Fruit fly (Drosophila melanogaster) whole organism, prepupa: Measurements from ENCODE around the gene CG32066.

Source experiments
- CG10669 ChIP-seq: fragments of 200-800 bp; sonication (Bioruptor generic); optimal IDR thresholded peaks from 3 replicates; lab custom pipeline; 2018; ENCODE audit warnings: missing biosample characterization, mild to moderate bottlenecking, missing genetic modification characterization, moderate library complexity
- CG11294 ChIP-seq: fragments of 200-800 bp; sonication (Bioruptor generic); IDR thresholded peaks from 2 replicates; pipeline ENCODE4 v1.3.6; 2022; ENCODE audit warnings: missing biosample characterization, missing genetic modification characterization
- CG15336 ChIP-seq: fragments of 200-800 bp; sonication (Bioruptor generic); IDR thresholded peaks from 2 replicates; pipeline ENCODE4 v1.3.6; 2022; ENCODE audit warnings: missing biosample characterization, missing genetic modification characterization
- CG32006 ChIP-seq: fragments of 200-800 bp; sonication (Bioruptor generic); optimal IDR thresholded peaks from 3 replicates; lab custom pipeline; 2017; ENCODE audit warnings: missing biosample characterization, mild to moderate bottlenecking, missing genetic modification characterization
- CG3919 ChIP-seq: fragments of 200-800 bp; sonication (Bioruptor generic); optimal IDR thresholded peaks from 3 replicates; lab custom pipeline; 2016; ENCODE audit warnings: missing biosample characterization, missing genetic modification characterization
- CG4318 ChIP-seq: fragments of 200-800 bp; sonication (Bioruptor generic); optimal IDR thresholded peaks from 3 replicates; lab custom pipeline; 2017; ENCODE audit warnings: missing biosample characterization, mild to moderate bottlenecking, missing genetic modification characterization
- CG6276 ChIP-seq: fragments of 200-800 bp; sonication (Bioruptor generic); optimal IDR thresholded peaks from 2 replicates; lab custom pipeline; 2017; ENCODE audit warnings: missing biosample characterization, mild to moderate bottlenecking, missing genetic modification characterization
- CG6808 ChIP-seq: fragments of 200-800 bp; sonication (Bioruptor generic); optimal IDR thresholded peaks from 3 replicates; lab custom pipeline; 2017; ENCODE audit warnings: missing biosample characterization, missing genetic modification characterization, mild to moderate bottlenecking, moderate library complexity, missing genetic modification reagents
- CG6854 ChIP-seq: fragments of 200-800 bp; sonication (Bioruptor generic); optimal IDR thresholded peaks from 2 replicates; lab custom pipeline; 2017; ENCODE audit warnings: missing biosample characterization, mild to moderate bottlenecking, missing genetic modification characterization
- CG7368 ChIP-seq: fragments of 200-800 bp; sonication (Bioruptor generic); optimal IDR thresholded peaks from 3 replicates; lab custom pipeline; 2016; ENCODE audit warnings: missing biosample characterization, missing genetic modification characterization
- CG8119 ChIP-seq: fragments of 200-800 bp; sonication (Bioruptor generic); IDR thresholded peaks from 3 replicates; pipeline ENCODE4 v1.3.6; 2022; ENCODE audit warnings: missing biosample characterization, missing genetic modification characterization
- CG8319 ChIP-seq: fragments of 200-800 bp; sonication (Bioruptor generic); optimal IDR thresholded peaks from 3 replicates; lab custom pipeline; 2016; ENCODE audit warnings: missing biosample characterization, missing genetic modification characterization
- CG8632 ChIP-seq: fragments of 200-800 bp; sonication (Bioruptor generic); optimal IDR thresholded peaks from 3 replicates; lab custom pipeline; 2016; ENCODE audit warnings: missing biosample characterization, missing genetic modification characterization
- Eip75B ChIP-seq: fragments of 200-800 bp; sonication (Bioruptor generic); optimal IDR thresholded peaks from 3 replicates; lab custom pipeline; 2016; ENCODE audit warnings: missing biosample characterization, missing genetic modification characterization
- Eip78C ChIP-seq: fragments of 200-800 bp; sonication (Bioruptor generic); peaks from one replicate; lab custom pipeline; 2016; ENCODE audit warnings: missing biosample characterization, missing genetic modification characterization
- Gug ChIP-seq: fragments of 200-800 bp; sonication (Bioruptor generic); IDR thresholded peaks from 2 replicates; pipeline ENCODE4 v1.3.6; 2022; ENCODE audit warnings: missing biosample characterization, missing genetic modification characterization
- Hr38 ChIP-seq: sonication (Bioruptor generic); optimal IDR thresholded peaks from 2 replicates; lab custom pipeline; 2016; ENCODE audit warnings: missing biosample characterization, missing genetic modification characterization
- Hr39 ChIP-seq: fragments of 200-800 bp; sonication (Bioruptor generic); optimal IDR thresholded peaks from 2 replicates; lab custom pipeline; 2016; ENCODE audit warnings: missing biosample characterization, missing genetic modification characterization
- Hr4 ChIP-seq: fragments of 200-800 bp; sonication (Bioruptor generic); optimal IDR thresholded peaks from 3 replicates; lab custom pipeline; 2016; ENCODE audit warnings: missing biosample characterization, missing genetic modification characterization
- OdsH ChIP-seq: fragments of 200-800 bp; sonication (Bioruptor generic); optimal IDR thresholded peaks from 3 replicates; lab custom pipeline; 2016; ENCODE audit warnings: missing biosample characterization, missing genetic modification characterization
- Smox ChIP-seq: fragments of 200-800 bp; sonication (Bioruptor generic); optimal IDR thresholded peaks from 3 replicates; lab custom pipeline; 2016; ENCODE audit warnings: missing biosample characterization, missing genetic modification characterization
- Sox102F ChIP-seq: fragments of 200-800 bp; sonication (Bioruptor generic); optimal IDR thresholded peaks from 2 replicates; lab custom pipeline; 2016; ENCODE audit warnings: missing biosample characterization, mild to moderate bottlenecking, missing genetic modification characterization
- Sox14 ChIP-seq: fragments of 200-800 bp; sonication (Bioruptor generic); optimal IDR thresholded peaks from 3 replicates; lab custom pipeline; 2016; ENCODE audit warnings: missing biosample characterization, missing genetic modification characterization
- Sox15 ChIP-seq: fragments of 200-800 bp; sonication (Bioruptor generic); optimal IDR thresholded peaks from 3 replicates; lab custom pipeline; 2016; ENCODE audit warnings: missing biosample characterization, missing genetic modification characterization
- achi ChIP-seq: fragments of 200-800 bp; sonication (Bioruptor generic); optimal IDR thresholded peaks from 3 replicates; lab custom pipeline; 2016; ENCODE audit warnings: missing biosample characterization, missing genetic modification characterization
- acj6 ChIP-seq: fragments of 200-800 bp; sonication (Bioruptor generic); optimal IDR thresholded peaks from 3 replicates; lab custom pipeline; 2016; ENCODE audit warnings: missing biosample characterization, missing genetic modification characterization
- dac ChIP-seq: fragments of 200-800 bp; sonication (Bioruptor generic); optimal IDR thresholded peaks from 2 replicates; lab custom pipeline; 2017; ENCODE audit warnings: missing biosample characterization, mild to moderate bottlenecking, missing genetic modification characterization
- dsx ChIP-seq: fragments of 200-800 bp; optimal IDR thresholded peaks from 3 replicates; lab custom pipeline; 2019; ENCODE audit warnings: missing biosample characterization, mild to moderate bottlenecking, missing genetic modification characterization, moderate library complexity; ENCODE audit not compliant: poor library complexity, severe bottlenecking
- eg ChIP-seq: fragments of 200-800 bp; sonication (Bioruptor generic); IDR thresholded peaks from 3 replicates; pipeline ENCODE4 v1.3.6; 2022; ENCODE audit warnings: missing biosample characterization, missing genetic modification characterization
- fd59A ChIP-seq: fragments of 200-800 bp; sonication (Bioruptor generic); optimal IDR thresholded peaks from 2 replicates; lab custom pipeline; 2017; ENCODE audit warnings: missing biosample characterization, mild to moderate bottlenecking, missing genetic modification characterization, missing genetic modification reagents
- fkh ChIP-seq: fragments of 200-800 bp; sonication (Bioruptor generic); optimal IDR thresholded peaks from 3 replicates; lab custom pipeline; 2017; ENCODE audit warnings: missing biosample characterization, mild to moderate bottlenecking, missing genetic modification characterization, moderate library complexity
- lz ChIP-seq: fragments of 200-800 bp; sonication (Bioruptor generic); optimal IDR thresholded peaks from 3 replicates; lab custom pipeline; 2016; ENCODE audit warnings: missing biosample characterization, missing genetic modification characterization
- net ChIP-seq: fragments of 200-800 bp; sonication (Bioruptor generic); optimal IDR thresholded peaks from 3 replicates; lab custom pipeline; 2016; ENCODE audit warnings: missing biosample characterization, missing genetic modification characterization
- pdm3 ChIP-seq: fragments of 200-800 bp; sonication (Bioruptor generic); optimal IDR thresholded peaks from 3 replicates; lab custom pipeline; 2016; ENCODE audit warnings: missing biosample characterization, missing genetic modification characterization
- salr ChIP-seq, 2 experiments: fragments of 200-800 bp; sonication (Bioruptor generic); optimal IDR thresholded peaks; 3 replicates each; lab custom pipeline; 2016 to 2018; ENCODE audit warnings: missing biosample characterization in 2 of 2, missing genetic modification characterization in 2 of 2, mild to moderate bottlenecking in 1 of 2
- spab ChIP-seq: fragments of 200-800 bp; sonication (Bioruptor generic); optimal IDR thresholded peaks from 2 replicates; lab custom pipeline; 2017; ENCODE audit warnings: missing biosample characterization, mild to moderate bottlenecking, missing genetic modification characterization, missing genetic modification reagents
- svp ChIP-seq: fragments of 200-800 bp; sonication (Bioruptor generic); peaks from one replicate; lab custom pipeline; 2016; ENCODE audit warnings: missing biosample characterization, missing genetic modification characterization
- topi ChIP-seq: fragments of 200-800 bp; sonication (Bioruptor generic); optimal IDR thresholded peaks from 3 replicates; lab custom pipeline; 2016; ENCODE audit warnings: missing biosample characterization, missing genetic modification characterization
- vri ChIP-seq: fragments of 200-800 bp; sonication (Bioruptor generic); optimal IDR thresholded peaks from 3 replicates; lab custom pipeline; 2016; ENCODE audit warnings: missing biosample characterization, mild to moderate bottlenecking, missing genetic modification characterization

CG32066 gene

dm6 chr3L:10672540-10672939 lies 11.7 kb upstream of the CG32066 start:
- TF ChIP-seq eg (GFP tag; lab: Robert Waterston, UW), result 0 out of 3 replicates have a peak, but pooled peaks have one; percentile 15
- TF ChIP-seq fd59A (GFP tag; lab: Kevin White, UChicago), result no peak
- TF ChIP-seq Hr38 (GFP tag; lab: Kevin White, UChicago), result no peak
- TF ChIP-seq CG6276 (GFP tag; lab: Kevin White, UChicago), result no peak
- no peak for TF ChIP-seq acj6 (GFP tag; lab: Kevin White, UChicago)
- no peak for TF ChIP-seq spab (GFP tag; lab: Kevin White, UChicago)
- TF ChIP-seq CG3919 (GFP tag; lab: Kevin White, UChicago), result no peak

dm6 chr3L:10669592-10670400 lies 9.0 kb upstream of the CG32066 start:
- TF ChIP-seq Gug (GFP tag; lab: Robert Waterston, UW), result no peak

dm6 chr3L:10667341-10667740 lies 6.5 kb upstream of the CG32066 start:
- no peak for TF ChIP-seq CG8632 (GFP tag; lab: Kevin White, UChicago)
- TF ChIP-seq Eip78C, result no peak
- no peak for TF ChIP-seq CG8119 (GFP tag; lab: Robert Waterston, UW)
- TF ChIP-seq svp (GFP tag; lab: Kevin White, UChicago), result no peak
- no peak for TF ChIP-seq Gug (GFP tag; lab: Robert Waterston, UW)
- TF ChIP-seq CG3919 (GFP tag; lab: Kevin White, UChicago), result no peak
- TF ChIP-seq vri (GFP tag; lab: Kevin White, UChicago), result peak; percentile 31
- no peak for TF ChIP-seq achi (GFP tag; lab: Kevin White, UChicago)
- TF ChIP-seq fkh (GFP tag; lab: Kevin White, UChicago), result peak; percentile 4

dm6 chr3L:10666511-10667003 lies 5.7 kb upstream of the CG32066 start:
- TF ChIP-seq CG15336 (GFP tag; lab: Robert Waterston, UW) (no peak), eg (GFP tag; lab: Robert Waterston, UW) (peak; percentile 50; the same call in 1 of the 3 replicates), salr (GFP tag; optimal IDR thresholded peaks at IDR 0.05; lab: Kevin White, UChicago) (no peak)

- TF ChIP-seq dac (GFP tag; lab: Kevin White, UChicago) (peak; percentile 93), CG32006 (peak; percentile 99), CG15336 (GFP tag; lab: Robert Waterston, UW) (peak; percentile 98), Sox14 (GFP tag; lab: Kevin White, UChicago) (peak; percentile 97), topi (GFP tag; lab: Kevin White, UChicago) (peak; percentile 99), Sox15 (GFP tag; lab: Kevin White, UChicago) (peak; percentile 97), Smox (GFP tag; lab: Kevin White, UChicago) (peak; percentile 98), svp (GFP tag; lab: Kevin White, UChicago) (peak; percentile 99), CG6808 (peak; percentile 99), Hr4 (GFP tag; lab: Kevin White, UChicago) (peak; percentile 98), CG7368 (GFP tag; lab: Kevin White, UChicago) (peak; percentile 96), achi (GFP tag; lab: Kevin White, UChicago) (peak; percentile 98), lz (GFP tag; lab: Kevin White, UChicago) (peak; percentile 98), vri (GFP tag; lab: Kevin White, UChicago) (peak; percentile 95), fkh (GFP tag; lab: Kevin White, UChicago) (peak; percentile 88), Sox102F (GFP tag; lab: Kevin White, UChicago) (peak; percentile 93), Eip75B (GFP tag; lab: Kevin White, UChicago) (peak; percentile 98), dsx (GFP tag; lab: Kevin White, UChicago) (peak; percentile 99), CG10669 (GFP tag; lab: Kevin White, UChicago) (peak; percentile 98), net (GFP tag; lab: Kevin White, UChicago) (peak; percentile 99), spab (GFP tag; lab: Kevin White, UChicago) (peak; percentile 99), Hr39 (GFP tag; lab: Kevin White, UChicago) (peak; percentile 92), CG4318 (GFP tag; lab: Kevin White, UChicago) (peak; percentile 98), OdsH (GFP tag; lab: Kevin White, UChicago) (peak; percentile 98), pdm3 (GFP tag; lab: Kevin White, UChicago) (peak; percentile 98), CG8319 (GFP tag; lab: Kevin White, UChicago) (peak; percentile 98), CG11294 (GFP tag; lab: Robert Waterston, UW) (peak; percentile 95), salr (GFP tag; optimal IDR thresholded peaks at IDR 0.05; lab: Kevin White, UChicago) (peak; percentile 92 to 99), CG3919 (GFP tag; lab: Kevin White, UChicago) (peak; percentile 98), CG6854 (peak; percentile 98)
These were observed 4.8 kb upstream of the CG32066 start for dm6 chr3L:10665433-10666150.
